Fruit fly (Drosophila melanogaster): ENCODE data around the gene CG7720.

CG7720 gene

dm6 chr3R:18743270-18743922 lies 51.6 kb downstream of the CG7720 start, which contains the start of gene Mekk1 (continued):
- TF ChIP-seq CG5245 (GFP tag; optimal IDR thresholded peaks at IDR 0.05) (peak; percentile 29), CG3995 (GFP tag; optimal IDR thresholded peaks at IDR 0.05) (peak; percentile 82), tna (GFP tag; IDR thresholded peaks at IDR 0.05; ENCODE audit: partially characterized antibody) (no peak), dysf (GFP tag; IDR thresholded peaks at IDR 0.05) (peak; percentile 38; the same call in 1 of the 3 replicates), hb (GFP tag; IDR thresholded peaks at IDR 0.05; ENCODE audit: partially characterized antibody) (peak; percentile 63; the same call in 1 of the 3 replicates), CG6765 (GFP tag; optimal IDR thresholded peaks at IDR 0.05) (peak; percentile 1), ranshi (GFP tag; IDR thresholded peaks at IDR 0.05) (no peak), luna (GFP tag; optimal IDR thresholded peaks at IDR 0.05) (peak; percentile 23), zen (tag; optimal IDR thresholded peaks at IDR 0.05) (no peak), NfI (GFP tag; optimal IDR thresholded peaks at IDR 0.05) (peak; percentile 63), CG9437 (GFP tag; optimal IDR thresholded peaks at IDR 0.05) (peak; percentile 18), cato (GFP tag; optimal IDR thresholded peaks at IDR 0.05; ENCODE audit: borderline replicate concordance) (no peak), Blimp-1 (GFP tag; optimal IDR thresholded peaks at IDR 0.05) (peak; percentile 26), tx (GFP tag; optimal IDR thresholded peaks at IDR 0.05) (peak; percentile 38), CG31441 (GFP tag; IDR thresholded peaks at IDR 0.05) (no peak), H15 (GFP tag; IDR thresholded peaks at IDR 0.05) (no peak), org-1 (GFP tag; optimal IDR thresholded peaks at IDR 0.05) (no peak), CG10543 (GFP tag; optimal IDR thresholded peaks at IDR 0.05) (peak; percentile 71), ato (GFP tag; IDR thresholded peaks at IDR 0.05; ENCODE audit: partially characterized antibody) (no peak), CG12744 (GFP tag; optimal IDR thresholded peaks at IDR 0.05) (no peak), Ets65A (GFP tag) (peak; percentile 81), CG18262 (tag; optimal IDR thresholded peaks at IDR 0.05) (peak; percentile 18), exex (tag; optimal IDR thresholded peaks at IDR 0.05) (peak; percentile 5), abd-A (tag; optimal IDR thresholded peaks at IDR 0.05) (no peak), Dad (GFP tag; optimal IDR thresholded peaks at IDR 0.05) (peak; percentile 26), nau (GFP tag; optimal IDR thresholded peaks at IDR 0.05) (no peak), otp (GFP tag; IDR thresholded peaks at IDR 0.05) (0 out of 3 replicates have a peak, but pooled peaks have one; percentile 25), CG18011 (GFP tag; optimal IDR thresholded peaks at IDR 0.05) (peak; percentile 4), h (optimal IDR thresholded peaks at IDR 0.05) (no peak), CG30403 (GFP tag; optimal IDR thresholded peaks at IDR 0.05) (peak; percentile 74), CG11093 (GFP tag; IDR thresholded peaks at IDR 0.05) (no peak), Xrp1 (GFP tag; IDR thresholded peaks at IDR 0.05) (peak; percentile 24; the same call in 1 of the 2 replicates), phol (tag; optimal IDR thresholded peaks at IDR 0.05) (peak; percentile 45), Fer3 (tag; optimal IDR thresholded peaks at IDR 0.05) (peak; percentile 44), knrl (GFP tag; IDR thresholded peaks at IDR 0.05; ENCODE audit: partially characterized antibody) (peak; percentile 74), trem (tag; optimal IDR thresholded peaks at IDR 0.05) (no peak), CG12659 (GFP tag; optimal IDR thresholded peaks at IDR 0.05) (peak; percentile 60), pita (GFP tag; optimal IDR thresholded peaks at IDR 0.05) (no peak), dmrt11E (tag; optimal IDR thresholded peaks at IDR 0.05) (no peak), CG3163 (GFP tag; optimal IDR thresholded peaks at IDR 0.05) (peak; percentile 68), CG18764 (GFP tag; optimal IDR thresholded peaks at IDR 0.05) (no peak), pho (GFP tag; optimal IDR thresholded peaks at IDR 0.05) (peak; percentile 63), gce (GFP tag; IDR thresholded peaks at IDR 0.05) (no peak), CG11504 (tag; optimal IDR thresholded peaks at IDR 0.05) (peak; percentile 59), Bgb (GFP tag; IDR thresholded peaks at IDR 0.05; ENCODE audit: partially characterized antibody) (peak; percentile 51; the same call in 1 of the 2 replicates), CTCF (GFP tag; optimal IDR thresholded peaks at IDR 0.05) (peak; percentile 34), MBD-R2 (GFP tag; IDR thresholded peaks at IDR 0.05) (no peak), bab2 (GFP tag; optimal IDR thresholded peaks at IDR 0.05) (peak; percentile 40), gem (tag; optimal IDR thresholded peaks at IDR 0.05) (peak; percentile 63), CoRest (tag; optimal IDR thresholded peaks at IDR 0.05) (peak; percentile 67)

Measured in whole organism, embryonic.